Worm (Caenorhabditis elegans): ENCODE measurements around the gene Y60C6A.1.
"Not testable (repeated sequence)": the region's sequence is repeated elsewhere in the genome, so short reads cannot be mapped to it uniquely, and the experiment has no call there.

Y60C6A.1 gene

DNA sequence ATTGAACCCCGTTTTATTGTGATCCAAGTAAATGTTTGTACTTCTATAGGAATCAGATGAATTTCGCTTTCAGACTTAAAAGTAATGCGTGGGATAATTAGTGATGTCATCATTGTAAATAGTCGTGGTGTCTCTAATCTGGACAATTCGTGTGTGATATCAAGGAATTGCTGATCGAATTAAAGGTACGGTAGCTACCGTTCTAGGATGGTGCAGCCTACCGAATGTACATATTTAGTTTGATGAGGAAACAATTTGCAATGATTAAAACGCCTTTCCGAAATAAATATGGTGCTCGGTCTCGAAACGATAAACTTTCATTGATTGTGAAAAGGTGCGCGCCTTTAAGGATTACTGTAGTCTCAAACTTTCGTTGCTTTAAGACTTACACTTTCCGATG, 24.9 kb upstream of the Y60C6A.1 start:
- no peak for TF ChIP-seq nhr-129 (tag; optimal IDR thresholded peaks at IDR 0.05)
- TF ChIP-seq nhr-21 (tag; optimal IDR thresholded peaks at IDR 0.05), result no peak
- no peak for TF ChIP-seq C34F6.9 (tag; optimal IDR thresholded peaks at IDR 0.05)
- TF ChIP-seq unc-62 (GFP tag; optimal IDR thresholded peaks at IDR 0.05), result no peak
- no peak for TF ChIP-seq R02D3.7 (tag; optimal IDR thresholded peaks at IDR 0.05)
- TF ChIP-seq egl-27 (tag; optimal IDR thresholded peaks at IDR 0.05), result no peak
- no peak for TF ChIP-seq ZK546.5 (tag; optimal IDR thresholded peaks at IDR 0.05)
- no peak for TF ChIP-seq nhr-11 (tag; optimal IDR thresholded peaks at IDR 0.05)
- TF ChIP-seq crh-2 (tag; optimal IDR thresholded peaks at IDR 0.05), result no peak
- TF ChIP-seq dmd-4 (tag; optimal IDR thresholded peaks at IDR 0.05), result no peak
- TF ChIP-seq F13H6.1 (tag; optimal IDR thresholded peaks at IDR 0.05), result no peak
- no peak for TF ChIP-seq aly-2 (tag; optimal IDR thresholded peaks at IDR 0.05)

DNA sequence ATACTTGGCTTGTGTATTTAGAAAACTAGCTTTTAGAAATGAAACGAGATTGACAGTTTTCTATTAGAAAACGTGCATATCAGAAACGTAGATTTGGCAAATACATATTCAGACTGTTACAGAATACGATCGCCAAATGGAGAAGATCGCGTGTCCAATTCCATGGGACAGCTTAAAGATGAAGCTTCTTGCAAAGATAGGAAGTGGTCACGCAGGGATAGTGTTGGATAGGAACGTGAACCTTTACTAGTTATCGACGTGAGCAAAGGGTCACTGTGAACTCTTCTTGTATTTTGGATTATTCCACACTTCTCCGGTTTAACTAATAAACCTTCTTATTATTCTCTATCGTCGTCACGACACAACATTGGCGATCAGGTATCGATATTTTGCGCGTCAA, 22.7 kb upstream of the Y60C6A.1 start, which contains the start of gene bgnt-1.4:
bgnt-1.4 (plus strand) TSS at position 301 of the 400 bp plus-strand sequence.
- not testable (repeated sequence) for TF ChIP-seq unc-39 (tag; optimal IDR thresholded peaks at IDR 0.05); sma-3 (GFP tag; optimal IDR thresholded peaks at IDR 0.05); nhr-21 (tag; optimal IDR thresholded peaks at IDR 0.05)

DNA sequence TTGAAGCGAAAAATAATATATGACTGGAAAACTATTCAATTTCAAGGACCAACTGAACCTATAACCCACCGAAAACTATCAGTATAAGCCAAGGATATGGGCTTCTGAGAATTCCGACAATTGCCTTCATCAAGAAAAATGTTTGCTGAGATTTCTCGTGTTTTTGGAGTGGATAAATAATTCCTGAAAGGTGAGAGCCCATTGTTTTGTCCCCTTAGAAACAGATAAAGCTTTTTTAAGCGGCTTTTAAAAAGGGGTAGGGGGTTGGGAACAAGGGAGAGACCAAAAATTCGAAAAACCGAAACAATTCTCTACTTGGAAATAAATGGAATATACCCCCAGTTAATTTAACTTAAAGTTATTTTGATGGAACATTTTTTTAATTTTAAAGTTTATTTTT, 16.9 kb upstream of the Y60C6A.1 start, which contains the start of gene C18G1.8:
C18G1.8 (minus strand) TSS at position 101 of the 400 bp plus-strand sequence.
- TF ChIP-seq elt-1 (tag; optimal IDR thresholded peaks at IDR 0.05) (no peak), crh-2 (tag; optimal IDR thresholded peaks at IDR 0.05) (no peak), blmp-1 (tag; optimal IDR thresholded peaks at IDR 0.05; ENCODE audit: insufficient read depth) (no peak), lin-11 (tag; optimal IDR thresholded peaks at IDR 0.05) (no peak), mbf-1 (tag; optimal IDR thresholded peaks at IDR 0.05) (no peak), mdl-1 (tag; optimal IDR thresholded peaks at IDR 0.05) (no peak), ztf-1 (GFP tag; conservative IDR thresholded peaks at IDR 0.05) (no peak), F13H6.1 (tag; optimal IDR thresholded peaks at IDR 0.05) (no peak), ztf-11 (tag; optimal IDR thresholded peaks at IDR 0.05) (no peak), nhr-12 (tag; optimal IDR thresholded peaks at IDR 0.05) (no peak), lin-39 (tag; optimal IDR thresholded peaks at IDR 0.05) (no peak), sma-9 (GFP tag; optimal IDR thresholded peaks at IDR 0.05) (no peak), sma-9 (tag; optimal IDR thresholded peaks at IDR 0.05) (no peak), sem-4 (tag; optimal IDR thresholded peaks at IDR 0.05) (no peak), lsy-2 (tag; optimal IDR thresholded peaks at IDR 0.05) (no peak), ceh-16 (tag; optimal IDR thresholded peaks at IDR 0.05) (no peak)

DNA sequence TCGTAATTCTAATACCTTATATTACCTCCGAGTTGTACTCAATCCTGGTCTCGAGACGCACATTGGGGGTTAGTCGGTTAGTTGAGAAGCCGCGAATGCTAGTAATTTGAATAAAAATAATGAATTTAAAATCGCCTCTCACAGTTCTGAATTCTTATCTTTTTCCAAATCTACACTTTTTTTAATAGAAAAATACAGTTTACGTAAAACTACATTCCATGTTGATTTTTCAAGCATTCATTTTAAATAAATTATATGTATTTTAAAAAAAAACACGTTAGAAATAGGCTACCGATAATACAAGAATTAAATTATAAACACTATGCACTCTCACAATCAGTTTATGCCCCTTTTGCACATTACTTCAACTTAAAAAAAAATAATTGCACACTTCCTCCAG, 13.8 kb upstream of the Y60C6A.1 start, which contains the start of gene C18G1.9:
C18G1.9 (minus strand) TSS at position 101 of the 400 bp plus-strand sequence.
- no peak for TF ChIP-seq nhr-77 (tag; optimal IDR thresholded peaks at IDR 0.05)
- no peak for TF ChIP-seq snpc-4 (tag; optimal IDR thresholded peaks at IDR 0.05)
- no peak for TF ChIP-seq R02D3.7 (tag; optimal IDR thresholded peaks at IDR 0.05)
- no peak for TF ChIP-seq lin-13 (GFP tag; optimal IDR thresholded peaks at IDR 0.05)
- TF ChIP-seq sma-9 (GFP tag; optimal IDR thresholded peaks at IDR 0.05), result no peak
- TF ChIP-seq sma-9 (tag; optimal IDR thresholded peaks at IDR 0.05), result no peak
- no peak for TF ChIP-seq sma-3 (GFP tag; optimal IDR thresholded peaks at IDR 0.05)
- TF ChIP-seq nhr-25 (tag; optimal IDR thresholded peaks at IDR 0.05), result no peak
- no peak for TF ChIP-seq nhr-129 (tag; optimal IDR thresholded peaks at IDR 0.05)
- TF ChIP-seq unc-55 (GFP tag; optimal IDR thresholded peaks at IDR 0.05), result no peak
- TF ChIP-seq peb-1 (tag; optimal IDR thresholded peaks at IDR 0.05), result no peak
- no peak for TF ChIP-seq crh-2 (tag; optimal IDR thresholded peaks at IDR 0.05)
- TF ChIP-seq dmd-4 (tag; optimal IDR thresholded peaks at IDR 0.05), result no peak
- no peak for TF ChIP-seq unc-62 (GFP tag; optimal IDR thresholded peaks at IDR 0.05)
- TF ChIP-seq nhr-12 (tag; optimal IDR thresholded peaks at IDR 0.05), result no peak
- no peak for TF ChIP-seq ztf-4 (tag; optimal IDR thresholded peaks at IDR 0.05)
- no peak for TF ChIP-seq alr-1 (tag; optimal IDR thresholded peaks at IDR 0.05)
- TF ChIP-seq F13H6.1 (tag; optimal IDR thresholded peaks at IDR 0.05), result no peak

All from whole organism, L2 larva.